Worm (Caenorhabditis elegans) whole organism, late embryonic: ENCODE data around the gene Y38E10A.35.

Experiments used
- C08G9.2 ChIP-seq: sonication (generic microtip); optimal IDR thresholded peaks from 2 replicates; lab custom pipeline; 2016; ENCODE audit warnings: mild to moderate bottlenecking, missing genetic modification characterization, moderate library complexity, missing compliant biosample characterization
- C38D4.7 ChIP-seq: fragments of 200-800 bp; sonication (Bioruptor generic); optimal IDR thresholded peaks from 2 replicates; lab custom pipeline; 2018; ENCODE audit warnings: mild to moderate bottlenecking, missing genetic modification characterization, moderate library complexity, missing compliant biosample characterization
- F13H6.1 ChIP-seq: sonication (generic microtip); optimal IDR thresholded peaks from 2 replicates; lab custom pipeline; 2016; ENCODE audit warnings: missing genetic modification characterization, missing compliant biosample characterization
- K02D7.2 ChIP-seq: sonication (generic microtip); optimal IDR thresholded peaks from 2 replicates; lab custom pipeline; 2017; ENCODE audit warnings: mild to moderate bottlenecking, missing genetic modification characterization, missing compliant biosample characterization
- K09A11.1 ChIP-seq: sonication (generic microtip); optimal IDR thresholded peaks from 2 replicates; lab custom pipeline; 2017; ENCODE audit warnings: antibody characterized with exemption, mild to moderate bottlenecking, missing genetic modification characterization, missing compliant biosample characterization; ENCODE audit not compliant: insufficient read depth
- T23F11.4 ChIP-seq: fragments of 200-800 bp; sonication (Bioruptor generic); optimal IDR thresholded peaks from 2 replicates; lab custom pipeline; 2018; ENCODE audit warnings: mild to moderate bottlenecking, missing genetic modification characterization, missing compliant biosample characterization
- Y22D7AL.16 ChIP-seq: sonication (generic microtip); optimal IDR thresholded peaks from 2 replicates; lab custom pipeline; 2016; ENCODE audit warnings: missing genetic modification characterization, missing compliant biosample characterization
- ceh-22 ChIP-seq: sonication (generic microtip); optimal IDR thresholded peaks from 2 replicates; lab custom pipeline; 2017; ENCODE audit warnings: missing biosample characterization, missing genetic modification characterization
- ceh-34 ChIP-seq: sonication (generic microtip); optimal IDR thresholded peaks from 2 replicates; lab custom pipeline; 2016; ENCODE audit warnings: mild to moderate bottlenecking, missing genetic modification characterization, missing compliant biosample characterization
- ceh-45 ChIP-seq: fragments of 200-800 bp; sonication (Bioruptor generic); IDR thresholded peaks from 2 replicates; pipeline ENCODE4 v1.3.6; 2022; ENCODE audit warnings: missing genetic modification reagents, missing genetic modification characterization, missing compliant biosample characterization
- che-1 ChIP-seq: sonication (generic microtip); optimal IDR thresholded peaks from 2 replicates; lab custom pipeline; 2016; ENCODE audit warnings: mild to moderate bottlenecking, missing genetic modification characterization, missing compliant biosample characterization
- elt-4 ChIP-seq: sonication (generic microtip); optimal IDR thresholded peaks from 2 replicates; lab custom pipeline; 2016; ENCODE audit warnings: missing genetic modification characterization, missing compliant biosample characterization
- ets-4 ChIP-seq: sonication (generic microtip); optimal IDR thresholded peaks from 2 replicates; lab custom pipeline; 2016; ENCODE audit warnings: missing genetic modification characterization, missing compliant biosample characterization
- eyg-1 ChIP-seq: sonication (generic microtip); optimal IDR thresholded peaks from 2 replicates; lab custom pipeline; 2016; ENCODE audit warnings: missing genotype, missing genetic modification characterization, missing compliant biosample characterization
- fkh-6 ChIP-seq: sonication (generic microtip); optimal IDR thresholded peaks from 2 replicates; lab custom pipeline; 2016; ENCODE audit warnings: missing genetic modification characterization, missing compliant biosample characterization
- hlh-30 ChIP-seq: sonication (generic microtip); optimal IDR thresholded peaks from 2 replicates; lab custom pipeline; 2017; ENCODE audit warnings: antibody characterized with exemption, missing genetic modification characterization, missing compliant biosample characterization; ENCODE audit not compliant: insufficient read depth
- hlh-6 ChIP-seq: sonication (generic microtip); optimal IDR thresholded peaks from 2 replicates; lab custom pipeline; 2016; ENCODE audit warnings: missing genotype, missing genetic modification characterization, missing compliant biosample characterization
- lim-6 ChIP-seq: sonication (generic microtip); optimal IDR thresholded peaks from 2 replicates; lab custom pipeline; 2016; ENCODE audit warnings: missing genetic modification characterization, missing compliant biosample characterization
- lin-11 ChIP-seq: fragments of 200-800 bp; sonication (Bioruptor generic); optimal IDR thresholded peaks from 2 replicates; lab custom pipeline; 2018; ENCODE audit warnings: mild to moderate bottlenecking, missing genetic modification characterization, missing compliant biosample characterization
- mec-3 ChIP-seq: sonication (generic microtip); optimal IDR thresholded peaks from 2 replicates; lab custom pipeline; 2016; ENCODE audit warnings: borderline replicate concordance, missing genetic modification characterization, missing compliant biosample characterization
- nfya-1 ChIP-seq: sonication (generic microtip); optimal IDR thresholded peaks from 2 replicates; lab custom pipeline; 2017; ENCODE audit warnings: missing genetic modification characterization, mild to moderate bottlenecking, missing compliant biosample characterization, antibody characterized with exemption, moderate library complexity
- nhr-11 ChIP-seq: fragments of 150-350 bp; optimal IDR thresholded peaks from 2 replicates; lab custom pipeline; 2014; ENCODE audit warnings: missing biosample characterization, missing genetic modification characterization
- npax-4 ChIP-seq: sonication (generic microtip); optimal IDR thresholded peaks from 2 replicates; lab custom pipeline; 2016; ENCODE audit warnings: missing genetic modification characterization, missing compliant biosample characterization
- odd-2 ChIP-seq: sonication (generic microtip); optimal IDR thresholded peaks from 2 replicates; lab custom pipeline; 2017; ENCODE audit warnings: antibody characterized with exemption, mild to moderate bottlenecking, missing genetic modification characterization, missing compliant biosample characterization
- pag-3 ChIP-seq: sonication (generic microtip); optimal IDR thresholded peaks from 2 replicates; lab custom pipeline; 2016; ENCODE audit warnings: missing compliant biosample characterization, missing genetic modification characterization, borderline replicate concordance
- pax-1 ChIP-seq: fragments of 150-350 bp; optimal IDR thresholded peaks from 2 replicates; lab custom pipeline; 2014; ENCODE audit warnings: missing biosample characterization, missing genetic modification characterization
- pha-4 ChIP-seq: fragments of 150-350 bp; optimal IDR thresholded peaks from 2 replicates; lab custom pipeline; 2018; ENCODE audit warnings: missing biosample characterization, missing genetic modification reagents, missing genetic modification characterization
- pros-1 ChIP-seq: fragments of 150-350 bp; optimal IDR thresholded peaks from 2 replicates; lab custom pipeline; 2014; ENCODE audit warnings: missing biosample characterization, missing genetic modification reagents, missing genetic modification characterization
- ref-2 ChIP-seq: sonication (generic microtip); optimal IDR thresholded peaks from 2 replicates; lab custom pipeline; 2016; ENCODE audit warnings: missing genetic modification characterization, missing compliant biosample characterization
- rnt-1 ChIP-seq: sonication (generic microtip); optimal IDR thresholded peaks from 2 replicates; lab custom pipeline; 2016; ENCODE audit warnings: missing genetic modification characterization, missing compliant biosample characterization
- sox-4 ChIP-seq: sonication (generic microtip); optimal IDR thresholded peaks from 2 replicates; lab custom pipeline; 2017; ENCODE audit warnings: mild to moderate bottlenecking, missing genetic modification characterization, inconsistent platforms, missing compliant biosample characterization
- syd-9 ChIP-seq: sonication (generic microtip); optimal IDR thresholded peaks from 2 replicates; lab custom pipeline; 2016; ENCODE audit warnings: mild to moderate bottlenecking, missing genetic modification characterization, moderate library complexity, missing compliant biosample characterization
- ttx-3 ChIP-seq: sonication (generic microtip); optimal IDR thresholded peaks from 2 replicates; lab custom pipeline; 2016; ENCODE audit warnings: missing genetic modification reagents, missing genetic modification characterization, missing compliant biosample characterization
- zip-5 ChIP-seq: sonication (generic microtip); optimal IDR thresholded peaks from 2 replicates; lab custom pipeline; 2016; ENCODE audit warnings: missing genetic modification characterization, missing compliant biosample characterization

Y38E10A.35 gene

ce11 chrII:12617586-12617985 is 44.9 kb upstream of the Y38E10A.35 start, which contains the start of gene nspe-3:
nspe-3 (plus strand) TSS chrII:12617886.
- no peak for TF ChIP-seq pax-1 (tag; lab: Kevin White, UChicago)
- TF ChIP-seq elt-4 (tag; lab: Kevin White, UChicago) = no peak
- TF ChIP-seq mec-3 (tag; lab: Kevin White, UChicago) = no peak
- no peak for TF ChIP-seq pha-4 (tag; lab: Kevin White, UChicago)
- TF ChIP-seq sox-4 (tag; lab: Kevin White, UChicago) = no peak
- TF ChIP-seq C08G9.2 (tag; lab: Kevin White, UChicago) = no peak
- TF ChIP-seq hlh-6 = no peak
- no peak for TF ChIP-seq K02D7.2 (tag; lab: Kevin White, UChicago)
- no peak for TF ChIP-seq odd-2 (tag; lab: Kevin White, UChicago)
- no peak for TF ChIP-seq npax-4 (tag; lab: Kevin White, UChicago)
- no peak for TF ChIP-seq ceh-22 (tag; lab: Kevin White, UChicago)
- TF ChIP-seq nhr-11 = no peak
- no peak for TF ChIP-seq eyg-1 (tag; lab: Kevin White, UChicago)
- no peak for TF ChIP-seq T23F11.4 (GFP tag; lab: Kevin White, UChicago)

- TF ChIP-seq pag-3 (tag; lab: Kevin White, UChicago) (no peak), C38D4.7 (GFP tag; lab: Kevin White, UChicago) (no peak), rnt-1 (tag; lab: Kevin White, UChicago) (no peak), Y22D7AL.16 (tag; lab: Kevin White, UChicago) (no peak), hlh-6 (no peak), pax-1 (tag; lab: Kevin White, UChicago) (no peak), eyg-1 (tag; lab: Kevin White, UChicago) (no peak), hlh-30 (tag; lab: Kevin White, UChicago) (no peak)
These were observed 43.4 kb upstream of the Y38E10A.35 start, which contains the start of gene nspe-6 for ce11 chrII:12616081-12616480. nspe-6 (minus strand) TSS chrII:12616181.

- TF ChIP-seq ttx-3 (tag; lab: Kevin White, UChicago) (no peak), fkh-6 (tag; lab: Kevin White, UChicago) (no peak), hlh-30 (tag; lab: Kevin White, UChicago) (no peak), che-1 (no peak), lin-11 (no peak), sox-4 (tag; lab: Kevin White, UChicago) (no peak), lim-6 (tag; lab: Kevin White, UChicago) (no peak), npax-4 (tag; lab: Kevin White, UChicago) (no peak), C08G9.2 (tag; lab: Kevin White, UChicago) (no peak), ets-4 (tag; lab: Kevin White, UChicago) (no peak), F13H6.1 (tag; lab: Kevin White, UChicago) (no peak)
These were observed 42.8 kb upstream of the Y38E10A.35 start for ce11 chrII:12615413-12615812.

ce11 chrII:12612218-12612617 is 39.6 kb upstream of the Y38E10A.35 start, which contains the start of gene nspe-4:
nspe-4 (plus strand) TSS chrII:12612518.
- TF ChIP-seq ets-4 (tag; lab: Kevin White, UChicago) = no peak
- no peak for TF ChIP-seq sox-4 (tag; lab: Kevin White, UChicago)
- no peak for TF ChIP-seq elt-4 (tag; lab: Kevin White, UChicago)
- no peak for TF ChIP-seq Y22D7AL.16 (tag; lab: Kevin White, UChicago)
- TF ChIP-seq C08G9.2 (tag; lab: Kevin White, UChicago) = no peak
- no peak for TF ChIP-seq ceh-45 (GFP tag; lab: Robert Waterston, UW)
- no peak for TF ChIP-seq C38D4.7 (GFP tag; lab: Kevin White, UChicago)
- no peak for TF ChIP-seq pha-4 (tag; lab: Kevin White, UChicago)
- no peak for TF ChIP-seq pag-3 (tag; lab: Kevin White, UChicago)
- TF ChIP-seq nfya-1 = no peak
- no peak for TF ChIP-seq K09A11.1
- TF ChIP-seq pros-1 (tag; lab: Kevin White, UChicago) = no peak
- no peak for TF ChIP-seq syd-9 (tag; lab: Kevin White, UChicago)
- no peak for TF ChIP-seq ceh-22 (tag; lab: Kevin White, UChicago)
- no peak for TF ChIP-seq lin-11
- TF ChIP-seq ceh-34 (tag; lab: Kevin White, UChicago) = no peak
- no peak for TF ChIP-seq ref-2 (tag; lab: Kevin White, UChicago)
- TF ChIP-seq zip-5 (tag; lab: Kevin White, UChicago) = no peak
